Worm (Caenorhabditis elegans) whole organism, L1 larva: ENCODE data around the gene his-63.

Experiments
- C04F5.9 ChIP-seq: sonication (generic microtip); optimal IDR thresholded peaks from 2 replicates; lab custom pipeline; 2016; ENCODE audit warnings: missing genetic modification characterization, missing compliant biosample characterization
- C34B4.2 ChIP-seq: sonication (generic microtip); optimal IDR thresholded peaks from 2 replicates; lab custom pipeline; 2017; ENCODE audit warnings: mild to moderate bottlenecking, missing genetic modification characterization, missing compliant biosample characterization
- alr-1 ChIP-seq: fragments of 200-800 bp; sonication (Bioruptor generic); optimal IDR thresholded peaks from 2 replicates; lab custom pipeline; 2018; ENCODE audit warnings: borderline replicate concordance, mild to moderate bottlenecking, missing genetic modification characterization, missing compliant biosample characterization
- ceh-88 ChIP-seq: fragments of 200-800 bp; sonication (Bioruptor generic); IDR thresholded peaks from 2 replicates; pipeline ENCODE4 v1.3.6; 2022; ENCODE audit warnings: missing genetic modification characterization, missing compliant biosample characterization
- dpl-1 ChIP-seq, 3 experiments: fragments of 150-350 bp in 2 of 3; sonication (generic microtip) in 1 of 3; optimal IDR thresholded peaks; 2 replicates each; lab custom pipeline; 2014 to 2017; ENCODE audit warnings: missing biosample characterization in 3 of 3, missing genetic modification characterization in 3 of 3, missing genetic modification reagents in 3 of 3
- dsc-1 ChIP-seq: sonication (generic microtip); optimal IDR thresholded peaks from 2 replicates; lab custom pipeline; 2016; ENCODE audit warnings: mild to moderate bottlenecking, missing genetic modification characterization, missing compliant biosample characterization
- elt-2 ChIP-seq: sonication (generic microtip); optimal IDR thresholded peaks from 2 replicates; lab custom pipeline; 2016; ENCODE audit warnings: missing genetic modification characterization, mild to moderate bottlenecking, inconsistent platforms, missing compliant biosample characterization, missing genetic modification reagents
- elt-3 ChIP-seq, 6 experiments: fragments of 150-350 bp in 1 of 6; sonication (generic microtip); optimal IDR thresholded peaks; 2 replicates each; lab custom pipeline; 2017 to 2018; ENCODE audit warnings: missing biosample characterization in 6 of 6, missing genetic modification characterization in 6 of 6, inconsistent platforms in 1 of 6
- fkh-8 ChIP-seq: sonication (generic microtip); optimal IDR thresholded peaks from 2 replicates; lab custom pipeline; 2016; ENCODE audit warnings: mild to moderate bottlenecking, missing genetic modification characterization, missing compliant biosample characterization
- hlh-17 ChIP-seq: fragments of 200-800 bp; sonication (Bioruptor generic); optimal IDR thresholded peaks from 2 replicates; lab custom pipeline; 2018; ENCODE audit warnings: missing genetic modification characterization, mild to moderate bottlenecking, missing compliant biosample characterization, moderate library complexity, borderline replicate concordance
- hlh-4 ChIP-seq: sonication (generic microtip); optimal IDR thresholded peaks from 2 replicates; lab custom pipeline; 2016; ENCODE audit warnings: mild to moderate bottlenecking, missing genetic modification characterization, missing compliant biosample characterization
- isw-1 ChIP-seq: fragments of 200-800 bp; sonication (Bioruptor generic); IDR thresholded peaks from 2 replicates; pipeline ENCODE4 v1.3.6; 2022; ENCODE audit warnings: missing genetic modification characterization, missing compliant biosample characterization
- lin-14 ChIP-seq: fragments of 200-800 bp; sonication (Bioruptor generic); optimal IDR thresholded peaks from 2 replicates; lab custom pipeline; 2018; ENCODE audit warnings: mild to moderate bottlenecking, missing genetic modification characterization, moderate library complexity, missing compliant biosample characterization
- lin-15B ChIP-seq: fragments of 150-350 bp; sonication (generic microtip); optimal IDR thresholded peaks from 3 replicates; lab custom pipeline; 2014; ENCODE audit warnings: missing biosample characterization, missing genetic modification characterization
- lin-39 ChIP-seq: fragments of 150-350 bp; optimal IDR thresholded peaks from 2 replicates; lab custom pipeline; 2014; ENCODE audit warnings: missing biosample characterization, missing genetic modification reagents, missing genetic modification characterization
- lir-3 ChIP-seq: sonication (generic microtip); optimal IDR thresholded peaks from 2 replicates; lab custom pipeline; 2016; ENCODE audit warnings: mild to moderate bottlenecking, missing genetic modification characterization, moderate library complexity, missing compliant biosample characterization; ENCODE audit not compliant: poor library complexity
- mdl-1 ChIP-seq, 2 experiments: fragments of 150-350 bp; optimal IDR thresholded peaks; 2 replicates each; lab custom pipeline; 2014 to 2017; ENCODE audit warnings: missing biosample characterization in 2 of 2, missing genetic modification characterization in 2 of 2, inconsistent platforms in 1 of 2
- mef-2 ChIP-seq: fragments of 150-350 bp; optimal IDR thresholded peaks from 2 replicates; lab custom pipeline; 2014; ENCODE audit warnings: missing biosample characterization, missing genetic modification characterization
- nhr-11 ChIP-seq: fragments of 150-350 bp; optimal IDR thresholded peaks from 2 replicates; lab custom pipeline; 2014; ENCODE audit warnings: missing biosample characterization, missing genetic modification characterization
- nhr-19 ChIP-seq: fragments of 200-800 bp; sonication (Bioruptor generic); conservative IDR thresholded peaks from 2 replicates; pipeline ENCODE4 v1.3.6; 2022; ENCODE audit warnings: missing genetic modification characterization, missing compliant biosample characterization
- nhr-47 ChIP-seq: sonication (generic microtip); optimal IDR thresholded peaks from 2 replicates; lab custom pipeline; 2016; ENCODE audit warnings: mild to moderate bottlenecking, missing genetic modification characterization, moderate library complexity, missing compliant biosample characterization
- nhr-71 ChIP-seq: sonication (generic microtip); optimal IDR thresholded peaks from 2 replicates; lab custom pipeline; 2016; ENCODE audit warnings: mild to moderate bottlenecking, missing genetic modification characterization, moderate library complexity, missing compliant biosample characterization
- nhr-76 ChIP-seq: sonication (generic microtip); optimal IDR thresholded peaks from 2 replicates; lab custom pipeline; 2017; ENCODE audit warnings: missing biosample characterization, missing genetic modification characterization
- nhr-84 ChIP-seq: sonication (generic microtip); optimal IDR thresholded peaks from 2 replicates; lab custom pipeline; 2017; ENCODE audit warnings: missing biosample characterization, missing genetic modification characterization
- rnt-1 ChIP-seq: sonication (generic microtip); optimal IDR thresholded peaks from 2 replicates; lab custom pipeline; 2016; ENCODE audit warnings: mild to moderate bottlenecking, missing genetic modification characterization, moderate library complexity, missing compliant biosample characterization
- skn-1 ChIP-seq: fragments of 150-350 bp; optimal IDR thresholded peaks from 2 replicates; lab custom pipeline; 2014; ENCODE audit warnings: missing biosample characterization, missing genetic modification characterization
- snpc-4 ChIP-seq: fragments of 150-350 bp; optimal IDR thresholded peaks from 2 replicates; lab custom pipeline; 2014; ENCODE audit warnings: missing biosample characterization, missing genetic modification characterization
- sup-37 ChIP-seq: fragments of 200-800 bp; sonication (Bioruptor generic); optimal IDR thresholded peaks from 2 replicates; lab custom pipeline; 2018; ENCODE audit warnings: mild to moderate bottlenecking, missing genetic modification characterization, missing compliant biosample characterization
- swsn-7 ChIP-seq: sonication (generic microtip); optimal IDR thresholded peaks from 2 replicates; lab custom pipeline; 2016; ENCODE audit warnings: missing genetic modification characterization, missing compliant biosample characterization
- tlp-1 ChIP-seq: fragments of 150-350 bp; optimal IDR thresholded peaks from 2 replicates; lab custom pipeline; 2014; ENCODE audit warnings: missing biosample characterization, missing genetic modification characterization
- unc-98 ChIP-seq: fragments of 200-800 bp; sonication (Bioruptor generic); IDR thresholded peaks from 2 replicates; pipeline ENCODE4 v1.3.6; 2022; ENCODE audit warnings: missing genetic modification characterization, missing compliant biosample characterization
- xbp-1 ChIP-seq: sonication (generic microtip); optimal IDR thresholded peaks from 2 replicates; lab custom pipeline; 2016; ENCODE audit warnings: missing genetic modification characterization, missing compliant biosample characterization
- zip-4 ChIP-seq: fragments of 200-800 bp; sonication (Bioruptor generic); optimal IDR thresholded peaks from 2 replicates; lab custom pipeline; 2018; ENCODE audit warnings: mild to moderate bottlenecking, missing genetic modification characterization, moderate library complexity, missing compliant biosample characterization

his-63 gene

DNA sequence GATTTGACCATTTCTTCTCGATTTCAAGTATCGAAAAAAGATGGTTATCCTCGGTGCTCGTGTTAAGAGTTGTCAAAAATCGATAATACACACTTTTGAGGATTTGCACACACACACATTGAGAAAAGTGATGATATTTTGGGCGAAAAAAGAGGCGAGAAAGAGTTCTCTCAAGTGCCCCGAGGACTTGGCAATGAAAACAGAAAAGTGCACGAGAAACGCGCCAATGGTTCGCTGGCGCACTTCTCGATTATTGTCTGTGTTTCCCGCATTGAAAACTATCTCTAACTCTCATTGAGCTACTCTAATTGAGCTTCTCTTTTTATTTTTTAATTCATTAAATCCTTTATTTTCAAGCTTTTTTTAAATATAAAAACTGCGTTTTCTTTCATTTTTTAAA is 27.0 kb upstream of the his-63 start (continued):
- no peak for TF ChIP-seq nhr-11 (tag; lab: Kevin White, UChicago)
- TF ChIP-seq lin-14 (GFP tag; lab: Kevin White, UChicago), result peak; percentile 91
- TF ChIP-seq unc-98 (GFP tag; lab: Robert Waterston, UW), result no peak
- peak; percentile 66 to 76 (median 73) for TF ChIP-seq dpl-1 (GFP tag; optimal IDR thresholded peaks at IDR 0.05; lab: Kevin White, UChicago)
- no peak for TF ChIP-seq hlh-17 (GFP tag; lab: Kevin White, UChicago)
- peak; percentile 43 for TF ChIP-seq C04F5.9 (tag; lab: Kevin White, UChicago)
- peak; percentile 52 for TF ChIP-seq isw-1 (GFP tag; lab: Robert Waterston, UW)
- peak; percentile 65 for TF ChIP-seq xbp-1 (tag; lab: Kevin White, UChicago)
- TF ChIP-seq mef-2 (tag; lab: Kevin White, UChicago), result peak; percentile 13
- TF ChIP-seq zip-4 (GFP tag; lab: Kevin White, UChicago), result peak; percentile 15
- TF ChIP-seq snpc-4 (tag; lab: Kevin White, UChicago), result peak; percentile 67
- TF ChIP-seq alr-1 (tag; lab: Kevin White, UChicago), result no peak
- no peak for TF ChIP-seq C34B4.2 (tag; lab: Kevin White, UChicago)
- TF ChIP-seq mdl-1 (tag; optimal IDR thresholded peaks at IDR 0.05; lab: Kevin White, UChicago), result peak in 1 of 2 experiments; percentile 43
- no peak for TF ChIP-seq hlh-4 (tag; lab: Kevin White, UChicago)
- TF ChIP-seq nhr-71, result peak; percentile 86
- TF ChIP-seq fkh-8 (tag; lab: Kevin White, UChicago), result peak; percentile 44
- no peak for TF ChIP-seq lir-3 (tag; lab: Kevin White, UChicago)
- TF ChIP-seq nhr-19 (GFP tag; lab: Robert Waterston, UW), result peak; percentile 76
- TF ChIP-seq rnt-1 (tag; lab: Kevin White, UChicago), result peak; percentile 87
- TF ChIP-seq dsc-1 (tag; lab: Kevin White, UChicago), result peak; percentile 74
- TF ChIP-seq skn-1 (tag; lab: Kevin White, UChicago), result peak; percentile 65
- no peak for TF ChIP-seq tlp-1 (tag; lab: Kevin White, UChicago)
- TF ChIP-seq elt-2 (tag; lab: Kevin White, UChicago), result no peak
- TF ChIP-seq lin-39, result no peak
- no peak for TF ChIP-seq ceh-88 (GFP tag; lab: Robert Waterston, UW)
- TF ChIP-seq nhr-76 (tag; lab: Kevin White, UChicago), result no peak
- TF ChIP-seq lin-15B (tag; lab: Kevin White, UChicago), result peak; percentile 1
- peak; percentile 17 for TF ChIP-seq sup-37
- peak; percentile 80 for TF ChIP-seq nhr-47 (tag; lab: Kevin White, UChicago)

DNA sequence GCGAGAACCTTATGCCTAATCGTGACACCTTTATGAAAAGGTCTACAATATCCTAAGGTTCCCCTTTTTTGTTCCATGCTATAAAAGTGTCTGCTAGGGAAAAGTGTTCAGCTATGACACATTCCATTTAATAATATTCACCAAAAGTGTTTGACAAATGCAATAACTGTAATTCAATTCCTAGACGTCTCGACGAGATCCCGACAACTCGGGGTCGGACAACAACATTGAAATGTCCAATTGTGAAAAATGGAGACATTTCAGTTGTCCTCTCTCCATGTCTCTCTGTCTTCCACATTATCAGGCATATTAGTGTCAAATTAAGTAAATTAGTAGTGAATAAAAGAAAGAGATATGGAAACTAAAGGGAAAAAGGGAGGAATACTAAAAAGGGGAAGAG is 24.8 kb upstream of the his-63 start:
- TF ChIP-seq nhr-84 (tag; lab: Kevin White, UChicago) (no peak), lin-14 (GFP tag; lab: Kevin White, UChicago) (peak; percentile 30), dsc-1 (tag; lab: Kevin White, UChicago) (no peak)

DNA sequence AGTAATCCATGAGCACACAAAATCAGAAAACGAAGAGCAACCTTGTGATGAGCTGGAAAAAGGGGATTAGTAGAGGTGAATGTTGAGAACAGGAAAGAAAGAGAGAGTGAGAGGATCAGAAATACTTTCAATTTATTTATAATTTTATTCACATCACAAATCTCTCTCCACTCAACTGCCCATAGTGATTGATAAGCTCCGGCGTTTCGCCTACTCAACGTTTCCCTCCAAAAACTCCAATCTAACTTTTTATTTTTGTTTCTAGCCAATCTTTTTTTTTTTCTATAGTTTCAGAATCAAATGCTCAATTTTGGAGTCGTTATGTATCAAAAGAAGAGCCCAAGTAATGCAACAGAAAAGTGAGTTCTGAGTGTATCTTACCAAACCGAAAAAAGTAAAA is 18.8 kb upstream of the his-63 start, which contains the start of gene kin-4:
TSS of gene kin-4 (plus strand) at position 301 of the 400 bp plus-strand sequence.
- TF ChIP-seq zip-4 (GFP tag; lab: Kevin White, UChicago), result no peak
- peak; percentile 17 for TF ChIP-seq fkh-8 (tag; lab: Kevin White, UChicago)
- peak; percentile 20 for TF ChIP-seq dsc-1 (tag; lab: Kevin White, UChicago)
- TF ChIP-seq, all 84 proteins: peak for 2

DNA sequence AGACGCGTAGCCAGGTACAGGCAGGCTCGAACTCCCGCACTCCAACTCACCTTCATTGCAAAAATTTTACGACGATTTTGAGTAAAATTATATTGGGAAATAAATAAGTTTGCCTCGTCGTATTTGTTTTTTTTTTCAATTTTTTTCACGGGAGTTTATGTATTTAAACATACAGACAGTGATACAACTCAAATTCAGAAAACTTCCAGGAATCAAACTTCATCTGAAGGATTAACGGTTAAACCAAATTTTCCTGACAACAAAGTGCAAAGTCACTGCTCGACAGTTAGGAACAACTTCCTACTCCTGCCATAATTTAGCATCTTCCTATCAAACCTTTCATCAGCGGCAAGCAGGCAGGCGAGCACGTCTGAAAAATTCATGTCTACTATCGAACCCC is 18.2 kb upstream of the his-63 start, which contains the start of gene F22B3.8:
TSS of gene F22B3.8 (minus strand) at position 101 of the 400 bp plus-strand sequence.
- TF ChIP-seq rnt-1 (tag; lab: Kevin White, UChicago), result no peak
- no peak for TF ChIP-seq swsn-7 (tag; lab: Kevin White, UChicago)
- no peak for TF ChIP-seq mef-2 (tag; lab: Kevin White, UChicago)
- no peak for TF ChIP-seq elt-3 (tag; optimal IDR thresholded peaks at IDR 0.05; lab: Kevin White, UChicago)
